Fruit fly (Drosophila melanogaster): Measurements from ENCODE around the gene Or85e.

Or85e gene

dm6 chr3R:8670529-8671491 lies 35.1 kb upstream of the Or85e start, which contains the start of gene p (continued):
- TF ChIP-seq grn (GFP tag; optimal IDR thresholded peaks at IDR 0.05), result peak; percentile 98
- TF ChIP-seq CG1832 (GFP tag; optimal IDR thresholded peaks at IDR 0.05), result no peak
- peak; percentile 66 for TF ChIP-seq Xrp1 (GFP tag; IDR thresholded peaks at IDR 0.05)
- no peak for TF ChIP-seq CG13123 (GFP tag; optimal IDR thresholded peaks at IDR 0.05)
- no peak for TF ChIP-seq wor (GFP tag; IDR thresholded peaks at IDR 0.05)
- no peak for TF ChIP-seq HLHmδ (GFP tag; optimal IDR thresholded peaks at IDR 0.05)
- peak; percentile 27 for TF ChIP-seq CG9876 (GFP tag; optimal IDR thresholded peaks at IDR 0.05)
- no peak for TF ChIP-seq scrt (GFP tag; optimal IDR thresholded peaks at IDR 0.05)
- TF ChIP-seq CG12236 (GFP tag; optimal IDR thresholded peaks at IDR 0.05), result peak; percentile 35
- peak; percentile 39 for TF ChIP-seq HLH54F (GFP tag; optimal IDR thresholded peaks at IDR 0.05)
- peak; percentile 14 for TF ChIP-seq CG2712 (tag; optimal IDR thresholded peaks at IDR 0.05)
- TF ChIP-seq Gsc (GFP tag; IDR thresholded peaks at IDR 0.05), result no peak
- no peak for TF ChIP-seq lbe (GFP tag; optimal IDR thresholded peaks at IDR 0.05)
- TF ChIP-seq Pdp1 (GFP tag; optimal IDR thresholded peaks at IDR 0.05), result peak; percentile 11 to 44
- TF ChIP-seq NfI (GFP tag; optimal IDR thresholded peaks at IDR 0.05), result peak; percentile 10
- no peak for TF ChIP-seq zen (tag; optimal IDR thresholded peaks at IDR 0.05)
- TF ChIP-seq CG6272 (GFP tag; IDR thresholded peaks at IDR 0.05), result no peak
- TF ChIP-seq CG10959 (GFP tag; IDR thresholded peaks at IDR 0.05), result no peak
- TF ChIP-seq fd64A (GFP tag; optimal IDR thresholded peaks at IDR 0.05), result peak; percentile 38
- peak in 1 of 2 experiments; percentile 31 for TF ChIP-seq chif (GFP tag; optimal IDR thresholded peaks at IDR 0.05)
- peak; percentile 87 for TF ChIP-seq exex (tag; optimal IDR thresholded peaks at IDR 0.05)
- TF ChIP-seq Bdp1 (GFP tag; optimal IDR thresholded peaks at IDR 0.05), result peak; percentile 44
- TF ChIP-seq CG12299 (tag; optimal IDR thresholded peaks at IDR 0.05), result peak; percentile 37
- peak; percentile 24 for TF ChIP-seq Six4 (GFP tag; optimal IDR thresholded peaks at IDR 0.05)
- peak; percentile 64 for TF ChIP-seq gcm (GFP tag; optimal IDR thresholded peaks at IDR 0.05)
- peak; percentile 99 for TF ChIP-seq CG10274 (GFP tag; optimal IDR thresholded peaks at IDR 0.05)
- TF ChIP-seq CG7556 (GFP tag; optimal IDR thresholded peaks at IDR 0.05), result peak; percentile 61
- TF ChIP-seq CG12942 (GFP tag; optimal IDR thresholded peaks at IDR 0.05), result peak; percentile 23
- no peak for TF ChIP-seq jing (GFP tag; optimal IDR thresholded peaks at IDR 0.05)
- TF ChIP-seq Dp (GFP tag; optimal IDR thresholded peaks at IDR 0.05), result no peak
- no peak for TF ChIP-seq CG17612 (GFP tag; IDR thresholded peaks at IDR 0.05)
- TF ChIP-seq bsh (GFP tag; optimal IDR thresholded peaks at IDR 0.05), result peak in 1 of 2 experiments; percentile 50
- peak; percentile 77 for TF ChIP-seq CG10267 (tag; optimal IDR thresholded peaks at IDR 0.05)
- peak; percentile 40; the same call in 1 of the 2 replicates for TF ChIP-seq CG14014 (GFP tag; IDR thresholded peaks at IDR 0.05)
- TF ChIP-seq NC2β (GFP tag; optimal IDR thresholded peaks at IDR 0.05), result peak; percentile 15
- no peak for TF ChIP-seq CG11247 (GFP tag; IDR thresholded peaks at IDR 0.05)
- TF ChIP-seq caup (GFP tag; optimal IDR thresholded peaks at IDR 0.05; ENCODE audit: severe bottlenecking), result peak; percentile 61
- TF ChIP-seq her (GFP tag; optimal IDR thresholded peaks at IDR 0.05), result peak; percentile 4
- no peak for TF ChIP-seq eve (GFP tag; optimal IDR thresholded peaks at IDR 0.05)
- peak; percentile 4 for TF ChIP-seq sug (tag; optimal IDR thresholded peaks at IDR 0.05)
- peak in 1 of 2 experiments; percentile 98 for TF ChIP-seq Hr78 (GFP tag; optimal IDR thresholded peaks at IDR 0.05)
- TF ChIP-seq CG34376 (GFP tag; optimal IDR thresholded peaks at IDR 0.05), result peak; percentile 91
- peak; percentile 46 for TF ChIP-seq lilli (GFP tag; optimal IDR thresholded peaks at IDR 0.05)
- no peak for TF ChIP-seq pros (GFP tag; optimal IDR thresholded peaks at IDR 0.05)
- no peak for TF ChIP-seq toy (GFP tag; IDR thresholded peaks at IDR 0.05)
- peak; percentile 23 for TF ChIP-seq CG12744 (GFP tag; optimal IDR thresholded peaks at IDR 0.05)
- TF ChIP-seq insv (GFP tag; optimal IDR thresholded peaks at IDR 0.05), result peak in 1 of 2 experiments; percentile 23
- peak; percentile 38 for TF ChIP-seq phol (tag; optimal IDR thresholded peaks at IDR 0.05)

All from whole organism, embryonic.